Worm (Caenorhabditis elegans) whole organism, L1 larva: ENCODE measurements around the gene T11G6.3.

Source experiments
- C34B4.2 ChIP-seq: sonication (generic microtip); optimal IDR thresholded peaks from 2 replicates; lab custom pipeline; 2017; ENCODE audit warnings: mild to moderate bottlenecking, missing genetic modification characterization, missing compliant biosample characterization
- ces-1 ChIP-seq: fragments of 150-350 bp; optimal IDR thresholded peaks from 2 replicates; lab custom pipeline; 2014; ENCODE audit warnings: missing biosample characterization, missing genetic modification reagents, missing genetic modification characterization
- egl-27 ChIP-seq, 2 experiments: fragments of 150-350 bp in 1 of 2; sonication (generic microtip); optimal IDR thresholded peaks; 3 replicates each; lab custom pipeline; 2017 to 2018; ENCODE audit warnings: missing biosample characterization in 2 of 2, missing genetic modification characterization in 2 of 2, missing genetic modification reagents in 2 of 2
- elt-3 ChIP-seq, 6 experiments: fragments of 150-350 bp in 1 of 6; sonication (generic microtip); optimal IDR thresholded peaks; 2 replicates each; lab custom pipeline; 2017 to 2018; ENCODE audit warnings: missing biosample characterization in 6 of 6, missing genetic modification characterization in 6 of 6, inconsistent platforms in 1 of 6
- fkh-4 ChIP-seq: sonication (generic microtip); optimal IDR thresholded peaks from 2 replicates; lab custom pipeline; 2016; ENCODE audit warnings: missing compliant biosample characterization, missing genetic modification characterization, borderline replicate concordance
- fos-1 ChIP-seq: fragments of 150-350 bp; optimal IDR thresholded peaks from 2 replicates; lab custom pipeline; 2014; ENCODE audit warnings: missing biosample characterization, missing genetic modification characterization
- nhr-12 ChIP-seq: sonication (generic microtip); optimal IDR thresholded peaks from 2 replicates; lab custom pipeline; 2017; ENCODE audit warnings: missing biosample characterization, missing genetic modification characterization
- nhr-85 ChIP-seq: sonication (generic microtip); peaks from one replicate; lab custom pipeline; 2016; ENCODE audit warnings: missing genetic modification characterization, inconsistent platforms, missing compliant biosample characterization
- zag-1 ChIP-seq: fragments of 150-350 bp; optimal IDR thresholded peaks from 2 replicates; lab custom pipeline; 2014; ENCODE audit warnings: missing biosample characterization, missing genetic modification characterization

ce11 chrIV:10811388-10811787, 43.6 kb downstream of the T11G6.3 start:
- no peak for TF ChIP-seq elt-3 (tag; optimal IDR thresholded peaks at IDR 0.05; lab: Kevin White, UChicago)
- no peak for TF ChIP-seq fos-1 (tag; lab: Kevin White, UChicago)
- no peak for TF ChIP-seq zag-1 (tag; lab: Kevin White, UChicago)
- TF ChIP-seq nhr-12 (tag; lab: Kevin White, UChicago): no peak
- TF ChIP-seq fkh-4 (tag; lab: Kevin White, UChicago): no peak
- no peak for TF ChIP-seq C34B4.2 (tag; lab: Kevin White, UChicago)
- no peak for TF ChIP-seq ces-1
- TF ChIP-seq egl-27 (tag; optimal IDR thresholded peaks at IDR 0.05; lab: Kevin White, UChicago): no peak
- no peak for TF ChIP-seq nhr-85
